Worm (Caenorhabditis elegans) whole organism, L4 larva: Measurements from ENCODE around the gene sup-18.

Source experiments
- F10B5.3 ChIP-seq: sonication (generic microtip); optimal IDR thresholded peaks from 2 replicates; lab custom pipeline; 2016; ENCODE audit warnings: mild to moderate bottlenecking, missing genetic modification characterization, missing compliant biosample characterization
- F37D6.2 ChIP-seq: sonication (generic microtip); optimal IDR thresholded peaks from 2 replicates; lab custom pipeline; 2016; ENCODE audit warnings: mild to moderate bottlenecking, missing genetic modification characterization, missing compliant biosample characterization
- Y105C5A.15 ChIP-seq: fragments of 200-800 bp; sonication (Bioruptor generic); IDR thresholded peaks from 2 replicates; pipeline ENCODE4 v1.3.6; 2022; ENCODE audit warnings: missing genetic modification characterization, missing compliant biosample characterization
- Y5F2A.4 ChIP-seq: fragments of 200-800 bp; sonication (Bioruptor generic); optimal IDR thresholded peaks from 2 replicates; lab custom pipeline; 2018; ENCODE audit warnings: mild to moderate bottlenecking, missing genetic modification characterization, missing compliant biosample characterization
- ZK546.5 ChIP-seq, 2 experiments: sonication (generic microtip); optimal IDR thresholded peaks; 2 replicates each; lab custom pipeline; 2017; ENCODE audit warnings: missing biosample characterization in 2 of 2, missing genetic modification characterization in 2 of 2
- aha-1 ChIP-seq: fragments of 150-350 bp; peaks from one replicate; lab custom pipeline; 2014; ENCODE audit warnings: missing biosample characterization, missing genetic modification characterization
- aly-2 ChIP-seq: sonication (generic microtip); optimal IDR thresholded peaks from 2 replicates; lab custom pipeline; 2018; ENCODE audit warnings: missing biosample characterization, missing genetic modification characterization
- attf-4 ChIP-seq: sonication (generic microtip); optimal IDR thresholded peaks from 3 replicates; lab custom pipeline; 2017; ENCODE audit warnings: missing biosample characterization, missing genetic modification characterization
- ceh-32 ChIP-seq: sonication (generic microtip); optimal IDR thresholded peaks from 2 replicates; lab custom pipeline; 2016; ENCODE audit warnings: mild to moderate bottlenecking, missing genetic modification characterization, missing compliant biosample characterization; ENCODE audit not compliant: poor library complexity
- ceh-44 ChIP-seq: fragments of 200-800 bp; sonication (Bioruptor generic); IDR thresholded peaks from 2 replicates; pipeline ENCODE4 v1.3.6; 2022; ENCODE audit warnings: missing genetic modification reagents, missing genetic modification characterization, missing compliant biosample characterization
- ctbp-1 ChIP-seq: fragments of 200-800 bp; sonication (Bioruptor generic); IDR thresholded peaks from 2 replicates; pipeline ENCODE4 v1.3.6; 2022; ENCODE audit warnings: missing genetic modification reagents, missing genetic modification characterization, missing compliant biosample characterization
- daf-12 ChIP-seq: fragments of 150-350 bp; optimal IDR thresholded peaks from 2 replicates; lab custom pipeline; 2014; ENCODE audit warnings: missing biosample characterization, missing genetic modification reagents, missing genetic modification characterization
- daf-16 ChIP-seq, 3 experiments: sonication (generic microtip); optimal IDR thresholded peaks; 2 replicates each; lab custom pipeline; 2016 to 2017; ENCODE audit warnings: missing genetic modification characterization in 3 of 3, missing genetic modification reagents in 3 of 3, mild to moderate bottlenecking in 2 of 3, missing compliant biosample characterization in 2 of 3, missing biosample characterization in 1 of 3, moderate library complexity in 1 of 3
- daf-19 ChIP-seq: fragments of 200-800 bp; sonication (Bioruptor generic); conservative IDR thresholded peaks from 2 replicates; pipeline ENCODE4 v1.3.6; 2022; ENCODE audit warnings: missing genetic modification characterization, missing compliant biosample characterization
- daf-8 ChIP-seq: fragments of 200-800 bp; sonication (Bioruptor generic); IDR thresholded peaks from 2 replicates; pipeline ENCODE4 v1.3.6; 2022; ENCODE audit warnings: missing genetic modification characterization, missing compliant biosample characterization
- dpl-1 ChIP-seq: fragments of 150-350 bp; optimal IDR thresholded peaks from 2 replicates; lab custom pipeline; 2014; ENCODE audit warnings: missing biosample characterization, missing genetic modification reagents, missing genetic modification characterization
- duxl-1 ChIP-seq: sonication (generic microtip); optimal IDR thresholded peaks from 2 replicates; lab custom pipeline; 2016; ENCODE audit warnings: mild to moderate bottlenecking, missing genetic modification characterization, moderate library complexity, missing compliant biosample characterization; ENCODE audit not compliant: poor library complexity
- hlh-11 ChIP-seq: fragments of 200-800 bp; sonication (Bioruptor generic); optimal IDR thresholded peaks from 2 replicates; lab custom pipeline; 2018; ENCODE audit warnings: mild to moderate bottlenecking, missing genetic modification characterization, missing compliant biosample characterization
- hlh-30 ChIP-seq: sonication (generic microtip); optimal IDR thresholded peaks from 2 replicates; lab custom pipeline; 2017; ENCODE audit warnings: antibody characterized with exemption, mild to moderate bottlenecking, missing genetic modification characterization, missing compliant biosample characterization; ENCODE audit not compliant: insufficient read depth
- jun-1 ChIP-seq: fragments of 150-350 bp; optimal IDR thresholded peaks from 2 replicates; lab custom pipeline; 2014; ENCODE audit warnings: missing biosample characterization, missing genetic modification reagents, missing genetic modification characterization
- lin-39 ChIP-seq: fragments of 150-350 bp; optimal IDR thresholded peaks from 2 replicates; lab custom pipeline; 2014; ENCODE audit warnings: missing biosample characterization, missing genetic modification reagents, missing genetic modification characterization
- lsy-2 ChIP-seq, 2 experiments: fragments of 150-350 bp in 1 of 2; sonication (generic microtip) in 1 of 2; optimal IDR thresholded peaks; 2 replicates each; lab custom pipeline; 2014 to 2017; ENCODE audit warnings: missing biosample characterization in 2 of 2, missing genetic modification characterization in 2 of 2
- mes-2 ChIP-seq: sonication (generic microtip); optimal IDR thresholded peaks from 2 replicates; lab custom pipeline; 2016; ENCODE audit warnings: missing genotype, mild to moderate bottlenecking, missing genetic modification characterization, missing compliant biosample characterization; ENCODE audit not compliant: poor library complexity, severe bottlenecking
- mxl-2 ChIP-seq: fragments of 200-800 bp; sonication (Bioruptor generic); conservative IDR thresholded peaks from 2 replicates; pipeline ENCODE4 v1.3.6; 2022; ENCODE audit warnings: missing genetic modification reagents, missing genetic modification characterization, missing compliant biosample characterization
- mxl-3 ChIP-seq: fragments of 200-800 bp; sonication (Bioruptor generic); optimal IDR thresholded peaks from 2 replicates; lab custom pipeline; 2018; ENCODE audit warnings: mild to moderate bottlenecking, missing genetic modification characterization, missing compliant biosample characterization
- nhr-102 ChIP-seq: sonication (generic microtip); optimal IDR thresholded peaks from 2 replicates; lab custom pipeline; 2016; ENCODE audit warnings: mild to moderate bottlenecking, missing genetic modification characterization, moderate library complexity, missing compliant biosample characterization
- nhr-111 ChIP-seq: fragments of 200-800 bp; sonication (Bioruptor generic); optimal IDR thresholded peaks from 2 replicates; lab custom pipeline; 2018; ENCODE audit warnings: mild to moderate bottlenecking, missing genetic modification characterization, missing compliant biosample characterization
- nhr-28 ChIP-seq: fragments of 150-350 bp; optimal IDR thresholded peaks from 2 replicates; lab custom pipeline; 2014; ENCODE audit warnings: missing biosample characterization, missing genetic modification characterization
- nhr-77 ChIP-seq: fragments of 150-350 bp; optimal IDR thresholded peaks from 2 replicates; lab custom pipeline; 2014; ENCODE audit warnings: missing biosample characterization, missing genetic modification characterization
- pha-4 ChIP-seq, 2 experiments: fragments of 150-350 bp in 1 of 2; fragments of 200-800 bp in 1 of 2; sonication (Bioruptor generic) in 1 of 2; IDR thresholded peaks in 1 of 2; optimal IDR thresholded peaks in 1 of 2; 2 replicates each; pipeline versions ENCODE4 v1.3.6 to Lab custom; 2014 to 2022; ENCODE audit warnings: missing genetic modification characterization in 2 of 2, missing genetic modification reagents in 2 of 2, missing biosample characterization in 1 of 2, missing compliant biosample characterization in 1 of 2
- php-3 ChIP-seq: fragments of 200-800 bp; sonication (Bioruptor generic); IDR thresholded peaks from 2 replicates; pipeline ENCODE4 v1.3.6; 2022; ENCODE audit warnings: missing genetic modification reagents, missing genetic modification characterization, missing compliant biosample characterization
- pqm-1 ChIP-seq: sonication (generic microtip); optimal IDR thresholded peaks from 2 replicates; lab custom pipeline; 2017; ENCODE audit warnings: missing biosample characterization, missing genetic modification characterization
- spr-3 ChIP-seq: fragments of 200-800 bp; sonication (Bioruptor generic); optimal IDR thresholded peaks from 2 replicates; lab custom pipeline; 2018; ENCODE audit warnings: mild to moderate bottlenecking, missing genetic modification characterization, missing compliant biosample characterization
- unc-130 ChIP-seq: sonication (generic microtip); optimal IDR thresholded peaks from 2 replicates; lab custom pipeline; 2016; ENCODE audit warnings: missing genetic modification reagents, missing genetic modification characterization, missing compliant biosample characterization
- vab-7 ChIP-seq: fragments of 200-800 bp; sonication (Bioruptor generic); IDR thresholded peaks from 2 replicates; pipeline ENCODE4 v1.3.6; 2022; ENCODE audit warnings: missing genetic modification reagents, missing genetic modification characterization, missing compliant biosample characterization

The sup-18 gene

DNA sequence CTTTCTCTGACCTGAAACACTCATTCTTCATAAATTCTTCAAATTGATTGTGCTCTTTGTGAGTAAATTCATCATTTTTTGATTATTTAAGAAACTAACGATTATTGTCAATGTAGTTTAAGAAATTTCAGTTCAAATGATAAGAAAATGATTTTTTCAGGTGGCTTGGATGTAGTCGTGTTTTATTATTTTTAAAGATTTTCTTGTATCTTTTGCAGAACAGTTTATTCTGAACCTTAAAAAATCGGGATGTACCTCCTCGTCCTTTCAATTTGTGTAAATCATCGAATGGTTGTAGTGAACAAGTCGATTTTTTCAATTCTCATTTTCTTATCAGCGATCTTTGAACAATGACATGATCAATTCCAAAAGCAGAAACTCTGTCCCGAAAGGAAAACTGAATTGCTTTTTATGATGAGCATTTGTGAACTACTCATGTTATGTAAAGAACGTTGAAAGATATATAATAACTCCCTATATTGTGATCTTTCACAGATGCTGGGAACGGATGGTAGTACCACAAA, 13.4 kb downstream of the sup-18 start, which contains the start of gene slc-17.3:
TSS of gene slc-17.3 (minus strand) at position 51 of the 524 bp plus-strand sequence.
- TF ChIP-seq nhr-77 (tag; lab: Kevin White, UChicago): peak; percentile 16
- TF ChIP-seq nhr-28 (tag; lab: Kevin White, UChicago): peak; percentile 44
- TF ChIP-seq aha-1 (tag; lab: Kevin White, UChicago): peak; percentile 31
- no peak for TF ChIP-seq nhr-102 (tag; lab: Kevin White, UChicago)
- TF ChIP-seq aly-2 (tag; lab: Kevin White, UChicago): no peak
- TF ChIP-seq mxl-2 (GFP tag; lab: Robert Waterston, UW): no peak
- no peak for TF ChIP-seq daf-8 (GFP tag; lab: Robert Waterston, UW)
- TF ChIP-seq duxl-1 (tag; lab: Kevin White, UChicago): no peak
- TF ChIP-seq mxl-3 (GFP tag; lab: Kevin White, UChicago): no peak
- peak; percentile 1 for TF ChIP-seq pqm-1 (tag; lab: Kevin White, UChicago)
- no peak for TF ChIP-seq daf-19 (GFP tag; lab: Robert Waterston, UW)
- no peak for TF ChIP-seq ceh-32 (tag; lab: Kevin White, UChicago)
- TF ChIP-seq php-3 (GFP tag; lab: Robert Waterston, UW): no peak
- no peak for TF ChIP-seq ZK546.5 (tag; optimal IDR thresholded peaks at IDR 0.05; lab: Kevin White, UChicago)

DNA sequence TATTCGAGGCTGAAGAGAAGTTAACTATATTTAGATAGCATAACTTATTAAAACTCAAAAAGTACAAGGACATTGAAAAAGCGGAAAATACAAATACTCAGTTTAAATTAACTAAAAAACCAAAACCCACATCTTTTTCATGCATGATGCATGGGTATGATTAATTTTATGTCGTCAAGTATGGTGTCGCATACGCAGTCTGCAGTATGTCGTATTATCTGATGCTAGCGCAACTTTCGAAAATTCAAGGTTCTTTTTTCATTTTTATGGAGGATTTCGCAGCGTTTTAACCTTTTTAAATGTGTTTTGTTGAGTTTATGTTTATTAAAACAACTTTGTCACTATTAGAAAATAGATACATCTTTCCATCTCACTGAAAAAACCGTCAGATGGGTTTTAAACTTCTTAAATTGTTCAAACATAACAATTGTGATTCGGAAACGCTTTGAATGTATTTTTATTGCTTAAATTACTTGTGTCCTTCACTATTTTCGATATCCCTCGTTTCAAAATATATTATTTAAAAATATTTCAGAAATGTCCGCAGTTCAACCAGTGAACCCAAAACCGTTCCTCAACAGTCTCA, 17.1 kb downstream of the sup-18 start, which contains the start of gene snr-5:
TSS of gene snr-5 (plus strand) at position 536 of the 586 bp plus-strand sequence.
- TF ChIP-seq dpl-1 (GFP tag; lab: Kevin White, UChicago) (peak; percentile 29), mes-2 (tag; lab: Kevin White, UChicago) (peak; percentile 48), lsy-2 (tag; optimal IDR thresholded peaks at IDR 0.05; lab: Kevin White, UChicago) (peak in 1 of 2 experiments; percentile 46), jun-1 (tag; lab: Kevin White, UChicago) (no peak), daf-16 (GFP tag; optimal IDR thresholded peaks at IDR 0.05; lab: Kevin White, UChicago) (no peak), daf-16 (tag; optimal IDR thresholded peaks at IDR 0.05; lab: Kevin White, UChicago) (peak; percentile 10)

DNA sequence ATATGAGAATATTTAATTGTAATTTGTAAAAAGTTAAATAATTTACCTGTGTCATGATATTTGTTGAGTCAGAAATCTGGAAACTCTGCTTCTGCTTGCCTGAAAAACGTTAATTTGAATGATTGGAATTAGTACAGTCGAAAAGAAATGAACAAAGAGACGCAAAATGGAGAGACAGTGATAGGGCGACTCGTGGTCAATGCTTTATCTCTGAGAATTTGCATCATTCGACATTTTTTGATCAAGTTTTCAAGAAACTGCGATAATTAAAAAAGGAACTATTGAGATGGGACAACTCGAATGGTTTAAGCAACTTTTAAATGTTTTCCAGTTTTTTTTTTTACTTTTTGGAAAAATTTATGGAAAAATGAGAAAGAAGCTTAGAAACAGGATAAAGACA, 17.8 kb downstream of the sup-18 start, which contains the start of gene cuc-1:
TSS of gene cuc-1 (minus strand) at position 101 of the 400 bp plus-strand sequence.
- TF ChIP-seq F10B5.3 (no peak), hlh-11 (tag; lab: Kevin White, UChicago) (peak; percentile 3), daf-12 (tag; lab: Kevin White, UChicago) (no peak), mxl-3 (GFP tag; lab: Kevin White, UChicago) (no peak), spr-3 (GFP tag; lab: Kevin White, UChicago) (no peak), Y105C5A.15 (GFP tag; lab: Robert Waterston, UW) (no peak), F37D6.2 (tag; lab: Kevin White, UChicago) (no peak), hlh-30 (peak; percentile 31), nhr-111 (GFP tag; lab: Kevin White, UChicago) (no peak), unc-130 (GFP tag; lab: Kevin White, UChicago) (no peak), attf-4 (no peak), vab-7 (GFP tag; lab: Robert Waterston, UW) (no peak), daf-19 (GFP tag; lab: Robert Waterston, UW) (no peak), ceh-44 (no peak), daf-16 (GFP tag; optimal IDR thresholded peaks at IDR 0.05; lab: Kevin White, UChicago) (no peak), daf-16 (tag; optimal IDR thresholded peaks at IDR 0.05; lab: Kevin White, UChicago) (peak; percentile 5), Y5F2A.4 (GFP tag; lab: Kevin White, UChicago) (no peak), ctbp-1 (GFP tag; lab: Robert Waterston, UW) (no peak), lin-39 (tag; lab: Kevin White, UChicago) (no peak), pha-4 (GFP tag; IDR thresholded peaks at IDR 0.05; lab: Robert Waterston, UW) (no peak), pha-4 (tag; optimal IDR thresholded peaks at IDR 0.05; lab: Kevin White, UChicago) (no peak), nhr-77 (tag; lab: Kevin White, UChicago) (no peak), mes-2 (tag; lab: Kevin White, UChicago) (no peak)
